Worm (Caenorhabditis elegans) whole organism, L1 larva: ENCODE data around the gene prx-6.
A peak's percentile ranks its signal among the peaks of the same experiment; 100 is the strongest.

Source experiments
- blmp-1 ChIP-seq: fragments of 150-350 bp; optimal IDR thresholded peaks from 2 replicates; lab custom pipeline; 2014; ENCODE audit warnings: missing biosample characterization, missing genetic modification characterization
- dpl-1 ChIP-seq, 3 experiments: fragments of 150-350 bp in 2 of 3; sonication (generic microtip) in 1 of 3; optimal IDR thresholded peaks; 2 replicates each; lab custom pipeline; 2014 to 2017; ENCODE audit warnings: missing biosample characterization in 3 of 3, missing genetic modification characterization in 3 of 3, missing genetic modification reagents in 3 of 3
- nhr-11 ChIP-seq: fragments of 150-350 bp; optimal IDR thresholded peaks from 2 replicates; lab custom pipeline; 2014; ENCODE audit warnings: missing biosample characterization, missing genetic modification characterization

DNA sequence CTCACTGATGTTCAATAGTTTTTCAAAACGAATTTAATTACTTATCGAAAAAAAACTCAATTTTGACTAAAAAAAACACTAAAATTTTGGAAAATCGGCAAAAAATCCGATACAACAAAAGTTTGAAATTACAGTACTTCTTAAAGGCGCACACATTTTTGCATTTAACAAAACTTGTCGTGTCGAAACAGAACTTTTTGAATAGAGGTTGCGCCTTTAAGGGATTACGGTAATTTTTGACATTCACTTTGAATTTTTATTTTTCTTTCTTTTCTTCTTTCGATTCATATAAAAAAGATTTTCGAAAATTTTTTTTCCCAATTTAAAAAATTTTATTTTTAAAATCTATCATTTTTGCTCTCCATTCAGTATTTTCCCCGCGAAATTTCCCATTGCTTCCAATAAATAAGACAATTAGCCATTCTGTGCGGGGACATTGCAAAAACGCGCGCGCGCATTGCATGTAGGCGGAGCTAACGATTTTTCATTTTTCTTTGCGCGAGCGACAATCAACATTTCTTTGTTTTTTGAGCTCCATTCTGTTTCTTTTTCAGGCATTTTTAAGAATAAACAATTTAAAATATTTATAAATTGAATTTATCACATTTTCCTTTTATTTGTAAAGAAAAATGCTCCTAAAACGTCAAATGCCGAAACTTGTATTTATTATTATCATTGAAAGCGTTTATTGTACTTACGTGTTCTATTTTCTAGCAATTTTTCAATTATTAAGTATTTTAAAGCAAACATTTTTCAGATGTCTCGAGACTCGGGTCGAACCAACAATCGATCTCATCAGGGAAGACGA is 11.5 kb upstream of the prx-6 start, which contains the start of gene F39G3.3:
- peak; percentile 46 for TF ChIP-seq blmp-1 (tag; lab: Kevin White, UChicago)
- TF ChIP-seq nhr-11 (tag; lab: Kevin White, UChicago): no peak
- TF ChIP-seq dpl-1 (GFP tag; optimal IDR thresholded peaks at IDR 0.05; lab: Kevin White, UChicago): peak; percentile 19 to 59 (median 46)
